Worm (Caenorhabditis elegans) whole organism, L4 larva: ENCODE measurements around the gene C29E4.17.
A peak's percentile ranks its signal among the peaks of the same experiment; 100 is the strongest.

Source experiments
- F10B5.3 ChIP-seq: sonication (generic microtip); optimal IDR thresholded peaks from 2 replicates; lab custom pipeline; 2016; ENCODE audit warnings: mild to moderate bottlenecking, missing genetic modification characterization, missing compliant biosample characterization
- F26F4.8 ChIP-seq: fragments of 200-800 bp; sonication (Bioruptor generic); conservative IDR thresholded peaks from 2 replicates; pipeline ENCODE4 v1.3.6; 2022; ENCODE audit warnings: missing genetic modification characterization, missing compliant biosample characterization
- F37D6.2 ChIP-seq: sonication (generic microtip); optimal IDR thresholded peaks from 2 replicates; lab custom pipeline; 2016; ENCODE audit warnings: mild to moderate bottlenecking, missing genetic modification characterization, missing compliant biosample characterization
- Y105C5A.15 ChIP-seq: fragments of 200-800 bp; sonication (Bioruptor generic); IDR thresholded peaks from 2 replicates; pipeline ENCODE4 v1.3.6; 2022; ENCODE audit warnings: missing genetic modification characterization, missing compliant biosample characterization
- ZK337.2 ChIP-seq: fragments of 200-800 bp; sonication (Bioruptor generic); IDR thresholded peaks from 2 replicates; pipeline ENCODE4 v1.3.6; 2022; ENCODE audit warnings: missing genetic modification reagents, missing genetic modification characterization, missing compliant biosample characterization
- arid-1 ChIP-seq: fragments of 200-800 bp; sonication (Bioruptor generic); conservative IDR thresholded peaks from 2 replicates; pipeline ENCODE4 v1.3.6; 2022; ENCODE audit warnings: missing genetic modification reagents, missing genetic modification characterization, missing compliant biosample characterization
- ceh-28 ChIP-seq: fragments of 150-350 bp; optimal IDR thresholded peaks from 2 replicates; lab custom pipeline; 2014; ENCODE audit warnings: missing biosample characterization, missing genetic modification reagents, missing genetic modification characterization
- ceh-82 ChIP-seq: sonication (generic microtip); optimal IDR thresholded peaks from 2 replicates; lab custom pipeline; 2017; ENCODE audit warnings: missing biosample characterization, missing genetic modification characterization
- daf-12 ChIP-seq: fragments of 150-350 bp; optimal IDR thresholded peaks from 2 replicates; lab custom pipeline; 2014; ENCODE audit warnings: missing biosample characterization, missing genetic modification reagents, missing genetic modification characterization
- dmd-9 ChIP-seq: fragments of 200-800 bp; sonication (Bioruptor generic); IDR thresholded peaks from 2 replicates; pipeline ENCODE4 v1.3.6; 2022; ENCODE audit warnings: missing genetic modification reagents, missing genetic modification characterization, missing compliant biosample characterization
- dve-1 ChIP-seq: sonication (generic microtip); optimal IDR thresholded peaks from 2 replicates; lab custom pipeline; 2017; ENCODE audit warnings: antibody characterized with exemption, mild to moderate bottlenecking, missing genetic modification characterization, missing compliant biosample characterization; ENCODE audit not compliant: insufficient read depth
- egl-27 ChIP-seq: sonication (generic microtip); optimal IDR thresholded peaks from 3 replicates; lab custom pipeline; 2017; ENCODE audit warnings: missing biosample characterization, missing genetic modification reagents, missing genetic modification characterization
- egl-43 ChIP-seq: fragments of 200-800 bp; sonication (Bioruptor generic); IDR thresholded peaks from 2 replicates; pipeline ENCODE4 v1.3.6; 2022; ENCODE audit warnings: missing genetic modification reagents, missing genetic modification characterization, missing compliant biosample characterization
- hlh-11 ChIP-seq: fragments of 200-800 bp; sonication (Bioruptor generic); optimal IDR thresholded peaks from 2 replicates; lab custom pipeline; 2018; ENCODE audit warnings: mild to moderate bottlenecking, missing genetic modification characterization, missing compliant biosample characterization
- lim-7 ChIP-seq: fragments of 200-800 bp; sonication (Bioruptor generic); IDR thresholded peaks from 2 replicates; pipeline ENCODE4 v1.3.6; 2022; ENCODE audit warnings: missing genetic modification characterization, missing compliant biosample characterization
- lin-13 ChIP-seq: fragments of 150-350 bp; optimal IDR thresholded peaks from 2 replicates; lab custom pipeline; 2014; ENCODE audit warnings: missing biosample characterization, missing genetic modification reagents, missing genetic modification characterization
- lin-39 ChIP-seq: fragments of 150-350 bp; optimal IDR thresholded peaks from 2 replicates; lab custom pipeline; 2014; ENCODE audit warnings: missing biosample characterization, missing genetic modification reagents, missing genetic modification characterization
- lsy-2 ChIP-seq, 2 experiments: fragments of 150-350 bp in 1 of 2; sonication (generic microtip) in 1 of 2; optimal IDR thresholded peaks; 2 replicates each; lab custom pipeline; 2014 to 2017; ENCODE audit warnings: missing biosample characterization in 2 of 2, missing genetic modification characterization in 2 of 2
- madf-5 ChIP-seq, 2 experiments: fragments of 200-800 bp; sonication (Bioruptor generic); IDR thresholded peaks; 2 replicates each; pipeline ENCODE4 v1.3.6; 2022; ENCODE audit warnings: missing compliant biosample characterization in 2 of 2, missing genetic modification characterization in 2 of 2
- mdl-1 ChIP-seq, 2 experiments: fragments of 150-350 bp in 1 of 2; sonication (generic microtip) in 1 of 2; optimal IDR thresholded peaks; 2 replicates each; lab custom pipeline; 2014 to 2017; ENCODE audit warnings: missing biosample characterization in 2 of 2, missing genetic modification characterization in 2 of 2
- mep-1 ChIP-seq: fragments of 150-350 bp; sonication (generic microtip); optimal IDR thresholded peaks from 3 replicates; lab custom pipeline; 2014; ENCODE audit warnings: missing biosample characterization, missing genetic modification characterization
- mes-2 ChIP-seq: sonication (generic microtip); optimal IDR thresholded peaks from 2 replicates; lab custom pipeline; 2016; ENCODE audit warnings: missing genotype, mild to moderate bottlenecking, missing genetic modification characterization, missing compliant biosample characterization; ENCODE audit not compliant: poor library complexity, severe bottlenecking
- mxl-2 ChIP-seq: fragments of 200-800 bp; sonication (Bioruptor generic); conservative IDR thresholded peaks from 2 replicates; pipeline ENCODE4 v1.3.6; 2022; ENCODE audit warnings: missing genetic modification reagents, missing genetic modification characterization, missing compliant biosample characterization
- nhr-102 ChIP-seq: sonication (generic microtip); optimal IDR thresholded peaks from 2 replicates; lab custom pipeline; 2016; ENCODE audit warnings: mild to moderate bottlenecking, missing genetic modification characterization, moderate library complexity, missing compliant biosample characterization
- nhr-11 ChIP-seq: fragments of 150-350 bp; optimal IDR thresholded peaks from 2 replicates; lab custom pipeline; 2014; ENCODE audit warnings: missing biosample characterization, missing genetic modification characterization
- nhr-111 ChIP-seq: fragments of 200-800 bp; sonication (Bioruptor generic); optimal IDR thresholded peaks from 2 replicates; lab custom pipeline; 2018; ENCODE audit warnings: mild to moderate bottlenecking, missing genetic modification characterization, missing compliant biosample characterization
- nhr-237 ChIP-seq: sonication (generic microtip); optimal IDR thresholded peaks from 2 replicates; lab custom pipeline; 2017; ENCODE audit warnings: missing biosample characterization, missing genetic modification characterization
- set-16 ChIP-seq: fragments of 200-800 bp; sonication (Bioruptor generic); IDR thresholded peaks from 2 replicates; pipeline ENCODE4 v1.3.6; 2022; ENCODE audit warnings: missing genetic modification reagents, missing genetic modification characterization, missing compliant biosample characterization
- skn-1 ChIP-seq: fragments of 150-350 bp; optimal IDR thresholded peaks from 2 replicates; lab custom pipeline; 2014; ENCODE audit warnings: missing biosample characterization, missing genetic modification characterization
- snpc-1.2 ChIP-seq: fragments of 200-800 bp; sonication (Bioruptor generic); IDR thresholded peaks from 2 replicates; pipeline ENCODE4 v1.3.6; 2022; ENCODE audit warnings: missing genetic modification reagents, missing genetic modification characterization, missing compliant biosample characterization
- snpc-4 ChIP-seq: fragments of 150-350 bp; optimal IDR thresholded peaks from 2 replicates; lab custom pipeline; 2014; ENCODE audit warnings: missing biosample characterization, missing genetic modification characterization
- spr-1 ChIP-seq: sonication (generic microtip); optimal IDR thresholded peaks from 2 replicates; lab custom pipeline; 2016; ENCODE audit warnings: mild to moderate bottlenecking, missing genetic modification characterization, missing compliant biosample characterization
- spr-3 ChIP-seq: fragments of 200-800 bp; sonication (Bioruptor generic); optimal IDR thresholded peaks from 2 replicates; lab custom pipeline; 2018; ENCODE audit warnings: mild to moderate bottlenecking, missing genetic modification characterization, missing compliant biosample characterization
- unc-62 ChIP-seq, 3 experiments: fragments of 150-350 bp in 1 of 3; sonication (generic microtip); optimal IDR thresholded peaks in 2 of 3; peaks in 1 of 3; 1 replicate in 1 of 3; 2 replicates in 2 of 3; lab custom pipeline; 2014 to 2017; ENCODE audit warnings: missing biosample characterization in 3 of 3, missing genetic modification characterization in 3 of 3, missing genetic modification reagents in 3 of 3, missing genotype in 1 of 3
- zfp-3 ChIP-seq: fragments of 200-800 bp; sonication (Bioruptor generic); conservative IDR thresholded peaks from 2 replicates; pipeline ENCODE4 v1.3.6; 2022; ENCODE audit warnings: missing genetic modification reagents, missing genetic modification characterization, missing compliant biosample characterization
- ztf-7 ChIP-seq: fragments of 150-350 bp; optimal IDR thresholded peaks from 2 replicates; lab custom pipeline; 2014; ENCODE audit warnings: missing biosample characterization, missing genetic modification characterization

C29E4.17 gene

ce11 chrIII:7877090-7877489, 45.2 kb upstream of the C29E4.17 start:
- no peak for TF ChIP-seq ceh-82
- TF ChIP-seq unc-62 (GFP tag; optimal IDR thresholded peaks at IDR 0.05 in 1 of 2; lab: Kevin White, UChicago): peak in 1 of 2 experiments; percentile 93
- no peak for TF ChIP-seq unc-62 (tag; optimal IDR thresholded peaks at IDR 0.05; lab: Kevin White, UChicago)

DNA sequence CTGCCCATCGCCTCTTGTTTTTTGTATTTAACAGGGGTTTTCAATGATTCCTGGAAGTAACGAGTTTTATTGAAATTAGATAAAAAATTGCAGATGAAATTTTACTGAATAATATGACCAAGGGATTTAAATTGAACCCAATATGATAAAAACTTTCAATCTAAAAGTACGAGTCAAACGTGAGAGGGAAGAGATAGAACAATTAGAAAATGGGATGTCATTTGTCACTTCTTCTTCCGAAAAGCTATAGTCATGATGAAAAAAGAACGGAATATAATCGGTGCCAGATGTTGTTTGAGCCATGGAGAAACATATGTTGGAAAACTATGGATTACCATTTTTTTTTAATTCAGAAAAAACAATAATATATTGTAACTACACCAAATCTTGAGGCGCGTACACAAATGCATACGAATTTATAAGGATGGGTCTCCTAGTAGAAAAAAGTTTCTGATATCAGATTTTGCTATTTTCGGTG, 43.4 kb upstream of the C29E4.17 start, which contains the start of gene sup-18:
TSS of gene sup-18 (minus strand) at position 51 of the 478 bp plus-strand sequence.
- TF ChIP-seq arid-1 (GFP tag; lab: Robert Waterston, UW) (no peak), unc-62 (GFP tag; optimal IDR thresholded peaks at IDR 0.05 in 1 of 2; lab: Kevin White, UChicago) (peak in 1 of 2 experiments; percentile 36), unc-62 (tag; optimal IDR thresholded peaks at IDR 0.05; lab: Kevin White, UChicago) (no peak)

DNA sequence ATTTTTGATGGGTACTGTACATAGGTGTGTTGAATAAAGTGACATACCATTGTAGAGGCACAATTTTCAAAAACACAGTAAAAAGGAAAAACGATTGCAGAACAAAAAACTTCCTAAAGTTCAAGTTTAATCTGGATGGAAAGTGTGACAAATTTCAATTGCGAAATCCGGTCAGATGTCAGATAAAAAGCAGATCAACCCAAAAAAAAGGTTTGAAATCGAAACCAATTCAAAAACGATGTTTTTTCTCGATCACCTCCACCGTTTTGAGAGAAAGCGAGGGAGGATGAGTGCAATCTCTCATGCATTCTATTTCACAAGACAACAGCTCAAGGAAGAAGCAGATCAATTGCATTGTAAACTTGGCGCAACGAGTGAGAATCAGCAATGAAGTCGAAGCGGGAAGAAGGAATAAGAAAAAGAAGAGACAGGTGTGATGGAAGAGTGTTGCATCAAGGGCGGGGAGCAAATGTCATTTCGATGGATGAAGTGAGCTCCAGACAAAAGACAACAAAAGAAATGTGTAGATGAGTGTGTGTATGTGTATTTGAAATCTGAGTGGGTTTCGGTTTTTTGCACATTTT, 42.1 kb upstream of the C29E4.17 start:
- no peak for TF ChIP-seq hlh-11 (tag; lab: Kevin White, UChicago)
- TF ChIP-seq arid-1 (GFP tag; lab: Robert Waterston, UW): no peak
- no peak for TF ChIP-seq spr-3
- no peak for TF ChIP-seq F37D6.2 (tag; lab: Kevin White, UChicago)
- TF ChIP-seq nhr-11: peak; percentile 41
- no peak for TF ChIP-seq F10B5.3
- no peak for TF ChIP-seq lin-39 (tag; lab: Kevin White, UChicago)

ce11 chrIII:7882900-7883299, 39.4 kb upstream of the C29E4.17 start, which contains the start of gene ZK688.9:
Gene ZK688.9, minus strand, starts transcription at chrIII:7883000.
- no peak for TF ChIP-seq egl-27
- TF ChIP-seq zfp-3 (GFP tag; lab: Robert Waterston, UW): no peak
- no peak for TF ChIP-seq mdl-1 (tag; optimal IDR thresholded peaks at IDR 0.05; lab: Kevin White, UChicago)
- no peak for TF ChIP-seq skn-1 (tag; lab: Kevin White, UChicago)
- TF ChIP-seq egl-43 (GFP tag; lab: Robert Waterston, UW): no peak
- no peak for TF ChIP-seq ZK337.2 (GFP tag; lab: Robert Waterston, UW)
- TF ChIP-seq mes-2 (tag; lab: Kevin White, UChicago): no peak
- no peak for TF ChIP-seq set-16 (GFP tag; lab: Robert Waterston, UW)

- TF ChIP-seq dve-1 (tag; lab: Kevin White, UChicago) (peak; percentile 3), mep-1 (tag; lab: Kevin White, UChicago) (peak; percentile 27), ceh-28 (no peak)
- TF ChIP-seq, all 104 proteins: peak for 2
Observed at ce11 chrIII:7884863-7885262, 37.4 kb upstream of the C29E4.17 start, which contains the start of gene ZK688.11. Gene ZK688.11, minus strand, starts transcription at chrIII:7884963.

ce11 chrIII:7889036-7889435, 33.3 kb upstream of the C29E4.17 start:
- TF ChIP-seq madf-5 (GFP tag; IDR thresholded peaks at IDR 0.05; lab: Robert Waterston, UW) (no peak), nhr-111 (GFP tag; lab: Kevin White, UChicago) (no peak), F26F4.8 (no peak), lin-13 (GFP tag; lab: Kevin White, UChicago) (no peak), ztf-7 (tag; lab: Kevin White, UChicago) (no peak), lsy-2 (tag; optimal IDR thresholded peaks at IDR 0.05; lab: Kevin White, UChicago) (no peak), snpc-1.2 (GFP tag; lab: Robert Waterston, UW) (no peak), daf-12 (no peak), nhr-102 (no peak), spr-3 (no peak), nhr-237 (tag; lab: Kevin White, UChicago) (no peak), snpc-4 (no peak), nhr-11 (no peak), lim-7 (GFP tag; lab: Robert Waterston, UW) (no peak), Y105C5A.15 (GFP tag; lab: Robert Waterston, UW) (no peak), spr-1 (no peak), egl-43 (GFP tag; lab: Robert Waterston, UW) (no peak), dmd-9 (GFP tag; lab: Robert Waterston, UW) (no peak), mxl-2 (GFP tag; lab: Robert Waterston, UW) (no peak)
